Worm (Caenorhabditis elegans): ENCODE measurements around the gene C56E6.4.

DNA sequence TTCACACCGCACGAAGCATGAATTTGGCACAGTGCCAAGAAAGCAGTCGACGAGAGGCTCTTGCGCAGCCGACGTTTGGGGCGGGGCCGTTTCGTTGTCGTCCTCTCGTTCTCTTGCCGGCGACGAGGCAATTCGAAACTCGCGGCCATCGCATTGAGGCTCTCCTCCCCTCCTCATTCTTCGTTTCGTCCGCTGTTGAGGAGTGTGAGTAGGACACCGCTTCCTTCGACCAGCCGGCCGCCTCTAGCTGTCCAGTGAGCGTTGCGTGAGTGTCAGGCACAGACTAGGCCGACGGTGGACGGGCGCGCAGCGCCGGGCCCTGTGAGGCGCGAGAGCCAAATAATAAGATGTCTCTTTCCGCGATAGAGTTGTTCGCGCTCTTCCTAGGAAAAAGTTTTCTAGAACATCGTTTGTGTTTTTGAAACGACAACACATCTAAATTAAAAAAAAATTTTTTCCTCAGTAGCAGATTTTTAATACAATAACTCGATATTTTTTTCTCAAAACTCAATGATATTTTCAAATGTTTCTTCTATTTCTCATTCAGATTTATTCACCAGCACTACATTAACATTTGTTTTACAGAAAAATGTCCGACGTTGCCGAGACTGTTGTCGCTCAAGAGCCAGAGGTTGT, 36.6 kb downstream of the C56E6.4 start, which contains the start of the genes T28D9.11 and T28D9.1:
- TF ChIP-seq lsy-2 (tag; optimal IDR thresholded peaks at IDR 0.05), result peak in 1 of 2 experiments; percentile 68
- no peak for TF ChIP-seq dmd-4 (tag; optimal IDR thresholded peaks at IDR 0.05)
- no peak for TF ChIP-seq ztf-4 (tag; optimal IDR thresholded peaks at IDR 0.05)
- TF ChIP-seq unc-62 (GFP tag; optimal IDR thresholded peaks at IDR 0.05), result no peak
- no peak for TF ChIP-seq elt-3 (tag; optimal IDR thresholded peaks at IDR 0.05)
- no peak for TF ChIP-seq elt-1 (tag; optimal IDR thresholded peaks at IDR 0.05)
- peak; percentile 60 for TF ChIP-seq lin-11 (tag; optimal IDR thresholded peaks at IDR 0.05)
- no peak for TF ChIP-seq ztf-11 (tag; optimal IDR thresholded peaks at IDR 0.05)
- no peak for TF ChIP-seq aly-2 (tag; optimal IDR thresholded peaks at IDR 0.05)
- peak; percentile 23 for TF ChIP-seq ama-1 (optimal IDR thresholded peaks at IDR 0.05)
